Fruit fly (Drosophila melanogaster) Kc167 (cell line): Measurements from ENCODE around the gene cbt.

Experiments used
- Myc ChIP-seq: fragments of >200 bp; optimal IDR thresholded peaks from 2 replicates; lab custom pipeline; 2017; ENCODE audit warnings: missing external identifiers
- Sin3A ChIP-seq: fragments of >200 bp; optimal IDR thresholded peaks from 2 replicates; lab custom pipeline; 2018; ENCODE audit warnings: missing external identifiers
- h ChIP-seq: fragments of >200 bp; optimal IDR thresholded peaks from 3 replicates; lab custom pipeline; 2018; ENCODE audit warnings: missing external identifiers
- insv ChIP-seq: fragments of >200 bp; optimal IDR thresholded peaks from 3 replicates; lab custom pipeline; 2018; ENCODE audit warnings: missing external identifiers
- psq ChIP-seq: fragments of >200 bp; optimal IDR thresholded peaks from 2 replicates; lab custom pipeline; 2017; ENCODE audit warnings: missing external identifiers
- ttk ChIP-seq: sonication (Bioruptor generic); optimal IDR thresholded peaks from 2 replicates; lab custom pipeline; 2017; ENCODE audit warnings: missing external identifiers

DNA sequence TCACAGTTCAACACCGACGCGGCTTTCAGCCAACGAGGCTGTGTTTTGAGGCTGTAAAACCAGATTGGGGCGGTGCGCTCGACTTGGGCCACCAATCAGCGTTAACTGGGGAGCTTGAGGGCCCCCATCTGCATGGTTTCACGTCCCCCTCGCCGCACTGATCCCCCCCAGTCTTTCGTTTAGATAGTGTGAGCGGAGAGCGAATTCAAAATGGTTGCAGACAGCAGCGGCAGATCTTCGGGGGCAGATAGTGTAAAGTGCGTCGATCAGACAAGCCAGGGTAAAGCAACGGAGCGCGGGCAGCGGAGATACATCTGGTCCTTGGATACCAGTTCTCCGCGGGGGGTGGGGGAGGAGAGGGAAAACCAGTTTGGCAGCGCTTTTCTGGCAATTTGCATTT, 27.7 kb upstream of the cbt start:
- TF ChIP-seq psq (lab: Kevin White, UChicago) (no peak), h (no peak), Sin3A (no peak), Myc (lab: Kevin White, UChicago) (no peak), ttk (lab: Kevin White, UChicago) (no peak), insv (no peak)
